Fruit fly (Drosophila melanogaster): Measurements from ENCODE around the gene Ino80.

DNA sequence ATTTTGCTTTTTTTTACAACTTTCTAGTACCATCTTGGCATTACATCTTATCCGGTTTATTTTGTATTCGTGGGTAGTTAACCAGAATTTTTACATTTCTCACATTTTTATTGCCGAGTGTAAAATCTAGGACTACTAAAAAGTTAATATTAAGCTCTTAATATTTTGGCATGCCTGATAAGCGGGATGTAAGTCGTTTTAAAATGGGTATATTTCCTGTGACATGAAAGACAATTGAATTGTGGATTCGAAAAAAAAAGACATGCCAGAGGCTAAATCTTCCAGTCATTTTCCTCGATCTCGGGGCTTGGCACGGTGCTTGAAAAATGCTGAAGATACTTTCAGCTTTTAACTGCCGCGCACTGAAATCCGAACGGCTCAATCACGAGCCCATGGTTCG, 25.8 kb downstream of the Ino80 start, which contains the start of gene CG31245:
- no peak for TF ChIP-seq CG4496 (GFP tag; IDR thresholded peaks at IDR 0.05)
- no peak for TF ChIP-seq Pif1A (GFP tag; optimal IDR thresholded peaks at IDR 0.05)
- TF ChIP-seq Pif1B (GFP tag; optimal IDR thresholded peaks at IDR 0.05) = no peak
- no peak for TF ChIP-seq CG10348 (GFP tag; IDR thresholded peaks at IDR 0.05)
- TF ChIP-seq fd96Ca (GFP tag; IDR thresholded peaks at IDR 0.05) = no peak
- no peak for TF ChIP-seq D1 (tag; optimal IDR thresholded peaks at IDR 0.05)
- no peak for TF ChIP-seq rn (GFP tag; IDR thresholded peaks at IDR 0.05)
- TF ChIP-seq CG17806 (tag; optimal IDR thresholded peaks at IDR 0.05) = no peak
